Worm (Caenorhabditis elegans) whole organism, L4/young adult: ENCODE results near the gene F52C9.3.

Experiments used
- W03F9.2 ChIP-seq: fragments of 150-350 bp; optimal IDR thresholded peaks from 2 replicates; lab custom pipeline; 2014; ENCODE audit warnings: missing biosample characterization, missing genetic modification characterization
- dao-5 ChIP-seq: sonication (generic microtip); optimal IDR thresholded peaks from 2 replicates; lab custom pipeline; 2016; ENCODE audit warnings: missing genotype, missing genetic modification characterization, moderate library complexity, missing compliant biosample characterization

- TF ChIP-seq W03F9.2 (no peak), dao-5 (tag; lab: Kevin White, UChicago) (no peak)
Observed at ce11 chrIII:5338787-5339186, 17.1 kb downstream of the F52C9.3 start.
